Fruit fly (Drosophila melanogaster): ENCODE results near the gene CG5026.

The CG5026 gene

dm6 chr3L:8954648-8955033, 13.7 kb upstream of the CG5026 start, which contains the start of gene GNBP3 (continued):
- no peak for TF ChIP-seq Dll (GFP tag; IDR thresholded peaks at IDR 0.05; ENCODE audit: partially characterized antibody)
- TF ChIP-seq CG33213 (GFP tag; optimal IDR thresholded peaks at IDR 0.05): no peak
- TF ChIP-seq CG11398 (GFP tag; optimal IDR thresholded peaks at IDR 0.05): no peak
- peak; percentile 86 for TF ChIP-seq Xrp1 (GFP tag; IDR thresholded peaks at IDR 0.05)
- no peak for TF ChIP-seq Stat92E (GFP tag; optimal IDR thresholded peaks at IDR 0.05)
- peak; percentile 63 for TF ChIP-seq grau (tag; optimal IDR thresholded peaks at IDR 0.05)
- no peak for TF ChIP-seq kah (GFP tag; optimal IDR thresholded peaks at IDR 0.05)
- no peak for TF ChIP-seq Trl (optimal IDR thresholded peaks at IDR 0.05)
- TF ChIP-seq Trl (GFP tag; optimal IDR thresholded peaks at IDR 0.05): peak; percentile 30
- TF ChIP-seq gt (GFP tag; IDR thresholded peaks at IDR 0.05): no peak
- TF ChIP-seq Doc3 (GFP tag; IDR thresholded peaks at IDR 0.05; ENCODE audit: partially characterized antibody): no peak
- TF ChIP-seq Ada2b (GFP tag; IDR thresholded peaks at IDR 0.05): peak; percentile 69
- peak; percentile 43 for TF ChIP-seq CG12391 (tag; optimal IDR thresholded peaks at IDR 0.05)
- TF ChIP-seq chinmo (GFP tag; IDR thresholded peaks at IDR 0.05; ENCODE audit: partially characterized antibody): no peak
- no peak for TF ChIP-seq peb (GFP tag; IDR thresholded peaks at IDR 0.05)
- no peak for TF ChIP-seq CG11456 (GFP tag; IDR thresholded peaks at IDR 0.05)
- peak; percentile 88 for TF ChIP-seq CG18599 (GFP tag; optimal IDR thresholded peaks at IDR 0.05)
- no peak for TF ChIP-seq mld (GFP tag; IDR thresholded peaks at IDR 0.05; ENCODE audit: partially characterized antibody)
- peak; percentile 80 for TF ChIP-seq CG11504 (tag; optimal IDR thresholded peaks at IDR 0.05)
- no peak for TF ChIP-seq so (GFP tag; IDR thresholded peaks at IDR 0.05)
- no peak for TF ChIP-seq en (GFP tag; optimal IDR thresholded peaks at IDR 0.05)
- no peak for TF ChIP-seq jumu (GFP tag; optimal IDR thresholded peaks at IDR 0.05)
- no peak for TF ChIP-seq CG13287 (GFP tag; IDR thresholded peaks at IDR 0.05; ENCODE audit: partially characterized antibody)
- TF ChIP-seq Asciz (GFP tag; optimal IDR thresholded peaks at IDR 0.05): peak; percentile 42
- TF ChIP-seq sim (GFP tag; IDR thresholded peaks at IDR 0.05): no peak
- no peak for TF ChIP-seq CG8478 (optimal IDR thresholded peaks at IDR 0.05)
- no peak for TF ChIP-seq run (tag; optimal IDR thresholded peaks at IDR 0.05)
- TF ChIP-seq CG15073 (GFP tag; optimal IDR thresholded peaks at IDR 0.05): no peak
- no peak for TF ChIP-seq TFAM (GFP tag; optimal IDR thresholded peaks at IDR 0.05)
- TF ChIP-seq Hr39 (optimal IDR thresholded peaks at IDR 0.05): no peak
- 0 out of 2 replicates have a peak, but pooled peaks have one; percentile 17 for TF ChIP-seq esg (GFP tag; conservative IDR thresholded peaks at IDR 0.05)
- TF ChIP-seq Abd-B (GFP tag; optimal IDR thresholded peaks at IDR 0.05): peak; percentile 54
- peak; percentile 3 for TF ChIP-seq CG30431 (GFP tag; optimal IDR thresholded peaks at IDR 0.05)
- no peak for TF ChIP-seq Tbp (GFP tag; optimal IDR thresholded peaks at IDR 0.05)
- peak; percentile 40 for TF ChIP-seq Hsf (GFP tag; optimal IDR thresholded peaks at IDR 0.05)
- no peak for TF ChIP-seq knrl (GFP tag; IDR thresholded peaks at IDR 0.05; ENCODE audit: partially characterized antibody)
- 0 out of 2 replicates have a peak, but pooled peaks have one; percentile 19 for TF ChIP-seq CG6272 (GFP tag; IDR thresholded peaks at IDR 0.05)
- no peak for TF ChIP-seq CG10366 (GFP tag; IDR thresholded peaks at IDR 0.05)
- no peak for TF ChIP-seq fd102C (GFP tag; optimal IDR thresholded peaks at IDR 0.05)
- no peak for TF ChIP-seq cad (GFP tag; optimal IDR thresholded peaks at IDR 0.05)
- no peak for TF ChIP-seq Bdp1 (GFP tag; optimal IDR thresholded peaks at IDR 0.05)
- peak; percentile 69 for TF ChIP-seq CG2120 (GFP tag; optimal IDR thresholded peaks at IDR 0.05)
- no peak for TF ChIP-seq ash1 (GFP tag; optimal IDR thresholded peaks at IDR 0.05)
- no peak for TF ChIP-seq CkIIα-i1 (GFP tag; IDR thresholded peaks at IDR 0.05)
- peak; percentile 52 for TF ChIP-seq sens (GFP tag)
- TF ChIP-seq inv (GFP tag; IDR thresholded peaks at IDR 0.05; ENCODE audit: partially characterized antibody): no peak
- TF ChIP-seq CG32532 (GFP tag; IDR thresholded peaks at IDR 0.05): peak; percentile 69
- TF ChIP-seq CG2889 (GFP tag; IDR thresholded peaks at IDR 0.05): no peak
- TF ChIP-seq CG16815 (GFP tag; optimal IDR thresholded peaks at IDR 0.05): peak; percentile 49
- TF ChIP-seq CG17186 (GFP tag; optimal IDR thresholded peaks at IDR 0.05): no peak
- TF ChIP-seq CG31365 (tag; optimal IDR thresholded peaks at IDR 0.05): peak; percentile 19
- TF ChIP-seq crol (GFP tag; IDR thresholded peaks at IDR 0.05): no peak
- peak; percentile 42; the same call in 1 of the 2 replicates for TF ChIP-seq Rx (GFP tag; IDR thresholded peaks at IDR 0.05)
